Worm (Caenorhabditis elegans): Measurements from ENCODE around the gene oac-41.

The oac-41 gene

ce11 chrV:9022078-9022477, at the start of gene oac-41:
Gene oac-41, minus strand, starts transcription at chrV:9022178.
- TF ChIP-seq ztf-23 (GFP tag; IDR thresholded peaks at IDR 0.05) (no peak), ref-1 (GFP tag; conservative IDR thresholded peaks at IDR 0.05) (no peak), tab-1 (GFP tag; IDR thresholded peaks at IDR 0.05) (no peak), T22C8.4 (GFP tag; IDR thresholded peaks at IDR 0.05) (no peak), ztf-29 (GFP tag; IDR thresholded peaks at IDR 0.05) (no peak), klf-2 (GFP tag; conservative IDR thresholded peaks at IDR 0.05) (no peak), flt-1 (GFP tag; IDR thresholded peaks at IDR 0.05) (no peak)

- TF ChIP-seq cog-1 (tag; optimal IDR thresholded peaks at IDR 0.05): no peak
- no peak for TF ChIP-seq ref-1 (GFP tag; conservative IDR thresholded peaks at IDR 0.05)
- TF ChIP-seq tab-1 (GFP tag; IDR thresholded peaks at IDR 0.05): no peak
- no peak for TF ChIP-seq ztf-23 (GFP tag; IDR thresholded peaks at IDR 0.05)
- TF ChIP-seq ztf-29 (GFP tag; IDR thresholded peaks at IDR 0.05): no peak
- TF ChIP-seq T22C8.4 (GFP tag; IDR thresholded peaks at IDR 0.05): no peak
- TF ChIP-seq med-1 (GFP tag; optimal IDR thresholded peaks at IDR 0.05; ENCODE audit: insufficient read depth): no peak
- TF ChIP-seq klf-2 (GFP tag; conservative IDR thresholded peaks at IDR 0.05): no peak
- TF ChIP-seq flt-1 (GFP tag; IDR thresholded peaks at IDR 0.05): no peak
Observed at ce11 chrV:9069680-9070079, 47.7 kb upstream of the oac-41 start, which contains the start of gene T27E4.5. Gene T27E4.5, minus strand, starts transcription at chrV:9069780.

- no peak for TF ChIP-seq tab-1 (GFP tag; IDR thresholded peaks at IDR 0.05)
Observed at ce11 chrV:9067678-9068077, 45.7 kb upstream of the oac-41 start, which contains the start of gene fip-2. Gene fip-2, plus strand, starts transcription at chrV:9067978.

- TF ChIP-seq flt-1 (GFP tag; IDR thresholded peaks at IDR 0.05): no peak
- TF ChIP-seq ref-1 (GFP tag; conservative IDR thresholded peaks at IDR 0.05): no peak
- no peak for TF ChIP-seq ztf-29 (GFP tag; IDR thresholded peaks at IDR 0.05)
- no peak for TF ChIP-seq T22C8.4 (GFP tag; IDR thresholded peaks at IDR 0.05)
- TF ChIP-seq tab-1 (GFP tag; IDR thresholded peaks at IDR 0.05): no peak
- TF ChIP-seq med-1 (GFP tag; optimal IDR thresholded peaks at IDR 0.05; ENCODE audit: insufficient read depth): no peak
- TF ChIP-seq klf-2 (GFP tag; conservative IDR thresholded peaks at IDR 0.05): no peak
- TF ChIP-seq ztf-23 (GFP tag; IDR thresholded peaks at IDR 0.05): no peak
- TF ChIP-seq cog-1 (tag; optimal IDR thresholded peaks at IDR 0.05): no peak
Observed at ce11 chrV:9065915-9066314, 43.9 kb upstream of the oac-41 start.

- TF ChIP-seq tab-1 (GFP tag; IDR thresholded peaks at IDR 0.05) (no peak), ztf-23 (GFP tag; IDR thresholded peaks at IDR 0.05) (no peak)
Observed at ce11 chrV:9065001-9065400, 43.0 kb upstream of the oac-41 start.

- TF ChIP-seq ref-1 (GFP tag; conservative IDR thresholded peaks at IDR 0.05) (no peak), med-1 (GFP tag; optimal IDR thresholded peaks at IDR 0.05; ENCODE audit: insufficient read depth) (no peak), ztf-23 (GFP tag; IDR thresholded peaks at IDR 0.05) (no peak), T22C8.4 (GFP tag; IDR thresholded peaks at IDR 0.05) (no peak), ztf-29 (GFP tag; IDR thresholded peaks at IDR 0.05) (no peak), cog-1 (tag; optimal IDR thresholded peaks at IDR 0.05) (no peak), klf-2 (GFP tag; conservative IDR thresholded peaks at IDR 0.05) (no peak)
Observed at ce11 chrV:9063134-9063533, 41.2 kb upstream of the oac-41 start.

ce11 chrV:9062341-9062740, 40.4 kb upstream of the oac-41 start, which contains the start of gene C25E10.12:
Gene C25E10.12, minus strand, starts transcription at chrV:9062441.
- TF ChIP-seq ref-1 (GFP tag; conservative IDR thresholded peaks at IDR 0.05): no peak
- no peak for TF ChIP-seq ztf-23 (GFP tag; IDR thresholded peaks at IDR 0.05)
- TF ChIP-seq T22C8.4 (GFP tag; IDR thresholded peaks at IDR 0.05): no peak

ce11 chrV:9059468-9059867, 37.5 kb upstream of the oac-41 start, which contains the start of the genes C25E10.16 and C25E10.13:
Gene C25E10.16, minus strand, starts transcription at chrV:9059568.
Gene C25E10.13, plus strand, starts transcription at chrV:9059723.
- TF ChIP-seq ztf-29 (GFP tag; IDR thresholded peaks at IDR 0.05) (no peak), cog-1 (tag; optimal IDR thresholded peaks at IDR 0.05) (no peak), tab-1 (GFP tag; IDR thresholded peaks at IDR 0.05) (no peak), flt-1 (GFP tag; IDR thresholded peaks at IDR 0.05) (no peak), ref-1 (GFP tag; conservative IDR thresholded peaks at IDR 0.05) (no peak), klf-2 (GFP tag; conservative IDR thresholded peaks at IDR 0.05) (no peak), ztf-23 (GFP tag; IDR thresholded peaks at IDR 0.05) (no peak), T22C8.4 (GFP tag; IDR thresholded peaks at IDR 0.05) (no peak), med-1 (GFP tag; optimal IDR thresholded peaks at IDR 0.05; ENCODE audit: insufficient read depth) (no peak)

ce11 chrV:9058627-9059026, 36.6 kb upstream of the oac-41 start, which contains the start of gene C25E10.11:
Gene C25E10.11, minus strand, starts transcription at chrV:9058727.
- TF ChIP-seq ref-1 (GFP tag; conservative IDR thresholded peaks at IDR 0.05): no peak
- TF ChIP-seq tab-1 (GFP tag; IDR thresholded peaks at IDR 0.05): no peak
- TF ChIP-seq T22C8.4 (GFP tag; IDR thresholded peaks at IDR 0.05): no peak
- TF ChIP-seq ztf-29 (GFP tag; IDR thresholded peaks at IDR 0.05): no peak
- no peak for TF ChIP-seq ztf-23 (GFP tag; IDR thresholded peaks at IDR 0.05)
- no peak for TF ChIP-seq klf-2 (GFP tag; conservative IDR thresholded peaks at IDR 0.05)

ce11 chrV:9056253-9056652, 34.3 kb upstream of the oac-41 start, which contains the start of gene C25E10.10:
Gene C25E10.10, minus strand, starts transcription at chrV:9056353.
- TF ChIP-seq tab-1 (GFP tag; IDR thresholded peaks at IDR 0.05): no peak
- no peak for TF ChIP-seq ztf-29 (GFP tag; IDR thresholded peaks at IDR 0.05)
- no peak for TF ChIP-seq med-1 (GFP tag; optimal IDR thresholded peaks at IDR 0.05; ENCODE audit: insufficient read depth)

ce11 chrV:9055644-9056043, 33.7 kb upstream of the oac-41 start:
- no peak for TF ChIP-seq med-1 (GFP tag; optimal IDR thresholded peaks at IDR 0.05; ENCODE audit: insufficient read depth)

Data from whole organism, midembryonic.